Fruit fly (Drosophila melanogaster) whole organism, embryonic: Measurements from ENCODE around the gene eya.
A peak's percentile ranks its signal among the peaks of the same experiment; 100 is the strongest.

Experiments used
- ATbp ChIP-seq: fragments of 200-800 bp; sonication (Bioruptor generic); optimal IDR thresholded peaks from 2 replicates; lab custom pipeline; 2017; ENCODE audit warnings: missing biosample characterization, mild to moderate bottlenecking, missing genetic modification characterization, missing genetic modification reagents
- CG12104 ChIP-seq: fragments of 200-800 bp; sonication (Bioruptor generic); optimal IDR thresholded peaks from 3 replicates; lab custom pipeline; 2016; ENCODE audit warnings: missing biosample characterization, missing genetic modification characterization
- CG13123 ChIP-seq: fragments of 200-800 bp; sonication (Bioruptor generic); optimal IDR thresholded peaks from 2 replicates; lab custom pipeline; 2016; ENCODE audit warnings: missing biosample characterization, missing genetic modification characterization
- CG13624 ChIP-seq: fragments of 200-800 bp; sonication (Bioruptor generic); optimal IDR thresholded peaks from 2 replicates; lab custom pipeline; 2016; ENCODE audit warnings: missing biosample characterization, missing genetic modification characterization
- CG15514 ChIP-seq: fragments of 200-800 bp; sonication (Bioruptor generic); optimal IDR thresholded peaks from 3 replicates; lab custom pipeline; 2017; ENCODE audit warnings: missing biosample characterization, missing genetic modification characterization, mild to moderate bottlenecking, moderate library complexity, missing genetic modification reagents
- CG17359 ChIP-seq: fragments of 200-800 bp; sonication (Bioruptor generic); optimal IDR thresholded peaks from 3 replicates; lab custom pipeline; 2018; ENCODE audit warnings: missing biosample characterization, mild to moderate bottlenecking, missing genetic modification characterization, moderate library complexity
- CG1832 ChIP-seq: fragments of 200-800 bp; sonication (Bioruptor generic); optimal IDR thresholded peaks from 2 replicates; lab custom pipeline; 2017; ENCODE audit warnings: missing biosample characterization, mild to moderate bottlenecking, missing genetic modification characterization, inconsistent platforms
- CG2199 ChIP-seq: fragments of 200-800 bp; sonication (Bioruptor generic); IDR thresholded peaks from 3 replicates; pipeline ENCODE4 v1.3.6; 2022; ENCODE audit warnings: missing biosample characterization, missing genetic modification characterization
- CG32532 ChIP-seq: fragments of 200-800 bp; sonication (Bioruptor generic); IDR thresholded peaks from 2 replicates; pipeline ENCODE4 v1.3.6; 2022; ENCODE audit warnings: missing biosample characterization, missing genetic modification characterization
- CG32767 ChIP-seq: fragments of 200-800 bp; sonication (Bioruptor generic); IDR thresholded peaks from 2 replicates; pipeline ENCODE4 v1.3.6; 2022; ENCODE audit warnings: missing biosample characterization, missing genetic modification characterization
- CG4854 ChIP-seq: fragments of 200-800 bp; sonication (Bioruptor generic); optimal IDR thresholded peaks from 2 replicates; lab custom pipeline; 2016; ENCODE audit warnings: missing biosample characterization, missing genetic modification characterization, inconsistent platforms
- CG5245 ChIP-seq: fragments of 200-800 bp; sonication (Bioruptor generic); optimal IDR thresholded peaks from 3 replicates; lab custom pipeline; 2016; ENCODE audit warnings: missing biosample characterization, missing genetic modification characterization
- CG7987 ChIP-seq: fragments of 200-800 bp; sonication (Bioruptor generic); optimal IDR thresholded peaks from 2 replicates; lab custom pipeline; 2018; ENCODE audit warnings: missing biosample characterization, mild to moderate bottlenecking, missing genetic modification characterization, moderate library complexity
- CG8290 ChIP-seq, 3 experiments: fragments of 200-800 bp; sonication (Bioruptor generic); optimal IDR thresholded peaks; 2 replicates each; lab custom pipeline; 2016 to 2019; ENCODE audit warnings: missing biosample characterization in 3 of 3, missing genetic modification characterization in 3 of 3, mild to moderate bottlenecking in 2 of 3, moderate library complexity in 1 of 3
- CG8388 ChIP-seq: fragments of 200-800 bp; sonication (Bioruptor generic); optimal IDR thresholded peaks from 2 replicates; lab custom pipeline; 2019; ENCODE audit warnings: missing biosample characterization, mild to moderate bottlenecking, missing genetic modification characterization, moderate library complexity
- CG9817 ChIP-seq: fragments of 200-800 bp; sonication (Bioruptor generic); optimal IDR thresholded peaks from 2 replicates; lab custom pipeline; 2018; ENCODE audit warnings: missing biosample characterization, mild to moderate bottlenecking, missing genetic modification characterization, moderate library complexity
- CoRest ChIP-seq: fragments of 200-800 bp; sonication (Bioruptor generic); optimal IDR thresholded peaks from 3 replicates; lab custom pipeline; 2018; ENCODE audit warnings: missing biosample characterization, mild to moderate bottlenecking, missing genetic modification characterization, moderate library complexity
- Dbx ChIP-seq: fragments of 200-800 bp; sonication (Bioruptor generic); IDR thresholded peaks from 3 replicates; pipeline ENCODE4 v1.3.6; 2022; ENCODE audit warnings: missing biosample characterization, missing genetic modification characterization
- Dip3 ChIP-seq: fragments of 200-800 bp; sonication (Bioruptor generic); optimal IDR thresholded peaks from 3 replicates; lab custom pipeline; 2016; ENCODE audit warnings: missing biosample characterization, missing genetic modification characterization
- Drgx ChIP-seq: fragments of 200-800 bp; sonication (Bioruptor generic); IDR thresholded peaks from 2 replicates; pipeline ENCODE4 v1.3.6; 2022; ENCODE audit warnings: missing biosample characterization, missing genetic modification characterization
- ERR ChIP-seq: fragments of 200-800 bp; sonication (Bioruptor generic); optimal IDR thresholded peaks from 2 replicates; lab custom pipeline; 2016; ENCODE audit warnings: missing biosample characterization, missing genetic modification characterization
- Ets65A ChIP-seq: fragments of 200-800 bp; sonication (Bioruptor generic); peaks from one replicate; lab custom pipeline; 2016; ENCODE audit warnings: missing biosample characterization, missing genetic modification characterization
- Fer1 ChIP-seq: fragments of 200-800 bp; sonication (Bioruptor generic); optimal IDR thresholded peaks from 2 replicates; lab custom pipeline; 2017; ENCODE audit warnings: missing biosample characterization, mild to moderate bottlenecking, missing genetic modification characterization
- HLH54F ChIP-seq: fragments of 200-800 bp; sonication (Bioruptor generic); optimal IDR thresholded peaks from 3 replicates; lab custom pipeline; 2016; ENCODE audit warnings: missing biosample characterization, missing genetic modification characterization
- Hmr ChIP-seq: fragments of 200-800 bp; sonication (Bioruptor generic); optimal IDR thresholded peaks from 3 replicates; lab custom pipeline; 2017; ENCODE audit warnings: mild to moderate bottlenecking, missing biosample characterization, missing genetic modification reagents, missing genetic modification characterization
- Hr51 ChIP-seq, 2 experiments: fragments of 200-800 bp; sonication (Bioruptor generic); optimal IDR thresholded peaks; 2 replicates in 1 of 2; 3 replicates in 1 of 2; lab custom pipeline; 2016 to 2018; ENCODE audit warnings: missing biosample characterization in 2 of 2, missing genetic modification characterization in 2 of 2, mild to moderate bottlenecking in 1 of 2, moderate library complexity in 1 of 2
- Hr78 ChIP-seq, 2 experiments: fragments of 200-800 bp in 1 of 2; fragments of >200 bp in 1 of 2; sonication (Bioruptor generic) in 1 of 2; optimal IDR thresholded peaks; 2 replicates each; lab custom pipeline; 2017 to 2019; ENCODE audit warnings: missing biosample characterization in 2 of 2, missing genetic modification characterization in 2 of 2, mild to moderate bottlenecking in 1 of 2, moderate library complexity in 1 of 2
- Lhr ChIP-seq: fragments of 200-800 bp; sonication (Bioruptor generic); optimal IDR thresholded peaks from 3 replicates; lab custom pipeline; 2017; ENCODE audit warnings: mild to moderate bottlenecking, missing biosample characterization, missing genetic modification reagents, missing genetic modification characterization
- NFAT ChIP-seq: fragments of 200-800 bp; sonication (Bioruptor generic); IDR thresholded peaks from 2 replicates; pipeline ENCODE4 v1.3.6; 2022; ENCODE audit warnings: missing biosample characterization, missing genetic modification characterization
- Optix ChIP-seq: fragments of 200-800 bp; sonication (Bioruptor generic); IDR thresholded peaks from 3 replicates; pipeline ENCODE4 v1.3.6; 2022; ENCODE audit warnings: missing biosample characterization, missing genetic modification characterization
- Ptx1 ChIP-seq: fragments of 200-800 bp; sonication (Bioruptor generic); IDR thresholded peaks from 2 replicates; pipeline ENCODE4 v1.3.6; 2022; ENCODE audit warnings: missing biosample characterization, missing genetic modification characterization
- Rfx ChIP-seq: fragments of 200-800 bp; sonication (Bioruptor generic); IDR thresholded peaks from 2 replicates; pipeline ENCODE4 v1.3.6; 2022; ENCODE audit warnings: missing biosample characterization, missing genetic modification characterization
- Six4 ChIP-seq: fragments of 200-800 bp; sonication (Bioruptor generic); optimal IDR thresholded peaks from 2 replicates; lab custom pipeline; 2016; ENCODE audit warnings: missing biosample characterization, missing genetic modification characterization
- Xbp1 ChIP-seq: fragments of 200-800 bp; sonication (Bioruptor generic); optimal IDR thresholded peaks from 3 replicates; lab custom pipeline; 2016; ENCODE audit warnings: missing biosample characterization, mild to moderate bottlenecking, missing genetic modification characterization
- abd-A ChIP-seq: fragments of 200-800 bp; sonication (Bioruptor generic); optimal IDR thresholded peaks from 3 replicates; lab custom pipeline; 2019; ENCODE audit warnings: missing biosample characterization, mild to moderate bottlenecking, missing genetic modification characterization, moderate library complexity
- amos ChIP-seq: fragments of 200-800 bp; sonication (Bioruptor generic); IDR thresholded peaks from 2 replicates; pipeline ENCODE4 v1.3.6; 2022; ENCODE audit warnings: missing biosample characterization, missing genetic modification characterization; ENCODE audit not compliant: partially characterized antibody
- bab2 ChIP-seq: fragments of 200-800 bp; sonication (Bioruptor generic); optimal IDR thresholded peaks from 2 replicates; lab custom pipeline; 2016; ENCODE audit warnings: missing biosample characterization, missing genetic modification characterization
- chif ChIP-seq, 2 experiments: fragments of 200-800 bp; sonication (Bioruptor generic); optimal IDR thresholded peaks; 3 replicates each; lab custom pipeline; 2016; ENCODE audit warnings: missing biosample characterization in 2 of 2, missing genetic modification characterization in 2 of 2
- dmrt99B ChIP-seq: fragments of 200-800 bp; sonication (Bioruptor generic); optimal IDR thresholded peaks from 2 replicates; lab custom pipeline; 2018; ENCODE audit warnings: missing biosample characterization, mild to moderate bottlenecking, missing genetic modification characterization, moderate library complexity
- fd102C ChIP-seq: fragments of 200-800 bp; sonication (Bioruptor generic); optimal IDR thresholded peaks from 2 replicates; lab custom pipeline; 2018; ENCODE audit warnings: missing biosample characterization, mild to moderate bottlenecking, missing genetic modification characterization, moderate library complexity
- jing ChIP-seq: fragments of 200-800 bp; sonication (Bioruptor generic); optimal IDR thresholded peaks from 2 replicates; lab custom pipeline; 2018; ENCODE audit warnings: missing biosample characterization, mild to moderate bottlenecking, missing genetic modification characterization
- knrl ChIP-seq: fragments of 200-800 bp; sonication (Bioruptor generic); IDR thresholded peaks from 3 replicates; pipeline ENCODE4 v1.3.6; 2022; ENCODE audit warnings: missing biosample characterization, missing genetic modification characterization; ENCODE audit not compliant: partially characterized antibody
- nmo ChIP-seq: fragments of 200-800 bp; sonication (Bioruptor generic); optimal IDR thresholded peaks from 2 replicates; lab custom pipeline; 2018; ENCODE audit warnings: missing biosample characterization, mild to moderate bottlenecking, missing genetic modification characterization, moderate library complexity
- phol ChIP-seq: fragments of 200-800 bp; sonication (Bioruptor generic); optimal IDR thresholded peaks from 3 replicates; lab custom pipeline; 2018; ENCODE audit warnings: missing biosample characterization, mild to moderate bottlenecking, missing genetic modification characterization, moderate library complexity
- psq ChIP-seq: fragments of 200-800 bp; sonication (Bioruptor generic); optimal IDR thresholded peaks from 2 replicates; lab custom pipeline; 2017; ENCODE audit warnings: missing biosample characterization, missing genetic modification characterization
- slou ChIP-seq: fragments of 200-800 bp; sonication (Bioruptor generic); optimal IDR thresholded peaks from 3 replicates; lab custom pipeline; 2016; ENCODE audit warnings: missing biosample characterization, missing genetic modification characterization
- vfl ChIP-seq: fragments of 200-800 bp; sonication (Bioruptor generic); optimal IDR thresholded peaks from 2 replicates; lab custom pipeline; 2016; ENCODE audit warnings: missing biosample characterization, missing genetic modification characterization
- vnd ChIP-seq: fragments of 200-800 bp; sonication (Bioruptor generic); IDR thresholded peaks from 3 replicates; pipeline ENCODE4 v1.3.6; 2022; ENCODE audit warnings: missing biosample characterization, missing genetic modification characterization; ENCODE audit not compliant: partially characterized antibody
- vvl ChIP-seq: fragments of 200-800 bp; sonication (Bioruptor generic); IDR thresholded peaks from 2 replicates; pipeline ENCODE4 v1.3.6; 2022; ENCODE audit warnings: missing biosample characterization, missing genetic modification characterization
- wek ChIP-seq: fragments of 200-800 bp; sonication (Bioruptor generic); optimal IDR thresholded peaks from 3 replicates; lab custom pipeline; 2018; ENCODE audit warnings: missing biosample characterization, mild to moderate bottlenecking, missing genetic modification characterization, moderate library complexity

The eya gene

DNA sequence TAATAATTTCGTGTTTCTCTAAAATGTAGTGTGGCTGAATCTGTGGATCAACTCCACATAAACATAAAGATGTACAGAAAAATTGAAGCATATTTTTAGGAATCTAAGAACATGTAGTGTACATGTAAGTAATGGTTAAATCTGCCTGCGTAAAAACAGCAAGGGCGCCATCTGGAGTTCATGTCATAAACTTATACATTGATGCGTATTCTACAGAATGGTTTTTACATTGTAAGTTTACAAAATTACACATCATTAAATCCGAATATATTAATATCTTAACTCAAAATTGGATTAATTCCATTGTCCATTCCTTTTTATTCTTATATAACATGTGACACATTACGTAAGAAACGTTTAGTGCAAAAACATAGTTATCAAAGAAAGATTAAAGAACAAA is 19.8 kb downstream of the eya start (continued):
- TF ChIP-seq CG17359 (tag; lab: Kevin White, UChicago) (no peak), CG8290 (GFP tag; optimal IDR thresholded peaks at IDR 0.05; lab: Kevin White, UChicago) (peak; percentile 37), CG8290 (tag; optimal IDR thresholded peaks at IDR 0.05; lab: Kevin White, UChicago) (no peak), Drgx (no peak), bab2 (GFP tag; lab: Kevin White, UChicago) (no peak), Lhr (peak; percentile 71), knrl (peak; percentile 72), Dbx (peak; percentile 36; the same call in 1 of the 3 replicates), CG32767 (GFP tag; lab: Robert Waterston, UW) (no peak), CoRest (tag; lab: Kevin White, UChicago) (peak; percentile 4), slou (GFP tag; lab: Kevin White, UChicago) (no peak), Fer1 (GFP tag; lab: Kevin White, UChicago) (peak; percentile 4), HLH54F (GFP tag; lab: Kevin White, UChicago) (peak; percentile 9), vnd (no peak), wek (GFP tag; lab: Kevin White, UChicago) (no peak), CG13123 (GFP tag; lab: Kevin White, UChicago) (no peak), psq (GFP tag; lab: Kevin White, UChicago) (no peak), nmo (GFP tag; lab: Kevin White, UChicago) (peak; percentile 15), Six4 (GFP tag; lab: Kevin White, UChicago) (no peak), ERR (GFP tag; lab: Kevin White, UChicago) (no peak), vfl (GFP tag; lab: Kevin White, UChicago) (no peak), vvl (GFP tag; lab: Robert Waterston, UW) (peak; percentile 89), Ptx1 (GFP tag; lab: Robert Waterston, UW) (no peak), CG9817 (tag; lab: Kevin White, UChicago) (peak; percentile 22), CG15514 (GFP tag; lab: Kevin White, UChicago) (peak; percentile 11), CG12104 (GFP tag; lab: Kevin White, UChicago) (no peak), Dip3 (GFP tag; lab: Kevin White, UChicago) (no peak), ATbp (no peak), Hr78 (GFP tag; optimal IDR thresholded peaks at IDR 0.05; lab: Kevin White, UChicago) (no peak), Rfx (peak; percentile 31; the same call in 1 of the 2 replicates), phol (peak; percentile 9), CG8388 (GFP tag; lab: Kevin White, UChicago) (no peak), CG2199 (GFP tag; lab: Robert Waterston, UW) (peak; percentile 91), Hmr (GFP tag; lab: Kevin White, UChicago) (peak; percentile 8), chif (GFP tag; optimal IDR thresholded peaks at IDR 0.05; lab: Kevin White, UChicago) (no peak), fd102C (no peak), Hr51 (GFP tag; optimal IDR thresholded peaks at IDR 0.05; lab: Kevin White, UChicago) (no peak), abd-A (no peak), jing (no peak), CG5245 (no peak), amos (GFP tag; lab: Robert Waterston, UW) (peak; percentile 80), Ets65A (GFP tag; lab: Kevin White, UChicago) (peak; percentile 85), CG1832 (GFP tag; lab: Kevin White, UChicago) (no peak), dmrt99B (no peak), CG7987 (GFP tag; lab: Kevin White, UChicago) (no peak), Optix (GFP tag; lab: Robert Waterston, UW) (no peak), CG13624 (peak; percentile 21), CG4854 (GFP tag; lab: Kevin White, UChicago) (peak; percentile 32), NFAT (GFP tag; lab: Robert Waterston, UW) (peak; percentile 17; the same call in 1 of the 2 replicates), CG32532 (GFP tag; lab: Robert Waterston, UW) (peak; percentile 39), Xbp1 (GFP tag; lab: Kevin White, UChicago) (peak; percentile 42)
